Fruit fly (Drosophila melanogaster) whole organism, embryonic: ENCODE measurements around the gene Dad1.

Experiments used
- ATbp ChIP-seq: fragments of 200-800 bp; sonication (Bioruptor generic); optimal IDR thresholded peaks from 2 replicates; lab custom pipeline; 2017; ENCODE audit warnings: missing biosample characterization, mild to moderate bottlenecking, missing genetic modification characterization, missing genetic modification reagents
- Abd-B ChIP-seq: fragments of 200-800 bp; sonication (Bioruptor generic); optimal IDR thresholded peaks from 2 replicates; lab custom pipeline; 2018; ENCODE audit warnings: missing biosample characterization, mild to moderate bottlenecking, missing genetic modification characterization, moderate library complexity
- Antp ChIP-seq: fragments of 200-800 bp; sonication (Bioruptor generic); optimal IDR thresholded peaks from 3 replicates; lab custom pipeline; 2016; ENCODE audit warnings: missing biosample characterization, missing genetic modification characterization
- Asciz ChIP-seq: fragments of 200-800 bp; sonication (Bioruptor generic); optimal IDR thresholded peaks from 2 replicates; lab custom pipeline; 2017; ENCODE audit warnings: missing biosample characterization, mild to moderate bottlenecking, missing genetic modification characterization, missing genetic modification reagents
- Atf3 ChIP-seq: fragments of 200-800 bp; sonication (Bioruptor generic); optimal IDR thresholded peaks from 3 replicates; lab custom pipeline; 2016; ENCODE audit warnings: missing biosample characterization, missing genetic modification characterization
- B-H1 ChIP-seq: fragments of 200-800 bp; sonication (Bioruptor generic); IDR thresholded peaks from 3 replicates; pipeline ENCODE4 v1.3.6; 2022; ENCODE audit warnings: missing biosample characterization, missing genetic modification characterization
- CG10959 ChIP-seq: fragments of 200-800 bp; sonication (Bioruptor generic); IDR thresholded peaks from 2 replicates; pipeline ENCODE4 v1.3.6; 2022; ENCODE audit warnings: missing biosample characterization, missing genetic modification characterization
- CG10979 ChIP-seq: fragments of 200-800 bp; sonication (Bioruptor generic); optimal IDR thresholded peaks from 2 replicates; lab custom pipeline; 2018; ENCODE audit warnings: missing biosample characterization, mild to moderate bottlenecking, missing genetic modification characterization, moderate library complexity
- CG11093 ChIP-seq: fragments of 200-800 bp; sonication (Bioruptor generic); IDR thresholded peaks from 3 replicates; pipeline ENCODE4 v1.3.6; 2022; ENCODE audit warnings: missing biosample characterization, missing genetic modification characterization
- CG11723 ChIP-seq: fragments of 200-800 bp; sonication (Bioruptor generic); optimal IDR thresholded peaks from 2 replicates; lab custom pipeline; 2017; ENCODE audit warnings: missing biosample characterization, mild to moderate bottlenecking, missing genetic modification characterization
- CG12071 ChIP-seq: fragments of 200-800 bp; sonication (Bioruptor generic); optimal IDR thresholded peaks from 3 replicates; lab custom pipeline; 2018; ENCODE audit warnings: missing biosample characterization, mild to moderate bottlenecking, missing genetic modification characterization
- CG13287 ChIP-seq: fragments of 200-800 bp; sonication (Bioruptor generic); IDR thresholded peaks from 2 replicates; pipeline ENCODE4 v1.3.6; 2022; ENCODE audit warnings: missing biosample characterization, missing genetic modification characterization; ENCODE audit not compliant: partially characterized antibody
- CG13296 ChIP-seq: fragments of 200-800 bp; sonication (Bioruptor generic); optimal IDR thresholded peaks from 3 replicates; lab custom pipeline; 2018; ENCODE audit warnings: missing biosample characterization, mild to moderate bottlenecking, missing genetic modification characterization
- CG14710 ChIP-seq: fragments of 200-800 bp; sonication (Bioruptor generic); optimal IDR thresholded peaks from 3 replicates; lab custom pipeline; 2019; ENCODE audit warnings: missing biosample characterization, mild to moderate bottlenecking, missing genetic modification characterization, moderate library complexity
- CG1603 ChIP-seq: fragments of 200-800 bp; sonication (Bioruptor generic); optimal IDR thresholded peaks from 2 replicates; lab custom pipeline; 2019; ENCODE audit warnings: missing biosample characterization, mild to moderate bottlenecking, missing genetic modification characterization, moderate library complexity
- CG16779 ChIP-seq: fragments of 200-800 bp; sonication (Bioruptor generic); IDR thresholded peaks from 2 replicates; pipeline ENCODE4 v1.3.6; 2022; ENCODE audit warnings: missing biosample characterization, missing genetic modification characterization
- CG17385 ChIP-seq: fragments of 200-800 bp; sonication (Bioruptor generic); optimal IDR thresholded peaks from 3 replicates; lab custom pipeline; 2018; ENCODE audit warnings: missing biosample characterization, mild to moderate bottlenecking, missing genetic modification characterization
- CG4707 ChIP-seq: fragments of 200-800 bp; sonication (Bioruptor generic); optimal IDR thresholded peaks from 2 replicates; lab custom pipeline; 2018; ENCODE audit warnings: missing biosample characterization, mild to moderate bottlenecking, missing genetic modification characterization, moderate library complexity
- CG7357 ChIP-seq: fragments of 200-800 bp; sonication (Bioruptor generic); IDR thresholded peaks from 3 replicates; pipeline ENCODE4 v1.3.6; 2022; ENCODE audit warnings: missing biosample characterization, missing genetic modification characterization
- CG8281 ChIP-seq: fragments of 200-800 bp; sonication (Bioruptor generic); optimal IDR thresholded peaks from 2 replicates; lab custom pipeline; 2018; ENCODE audit warnings: missing biosample characterization, mild to moderate bottlenecking, missing genetic modification characterization, moderate library complexity
- Gug ChIP-seq: fragments of 200-800 bp; sonication (Bioruptor generic); IDR thresholded peaks from 4 replicates; pipeline ENCODE4 v1.3.6; 2022; ENCODE audit warnings: missing biosample characterization, missing genetic modification characterization
- Hsf ChIP-seq: fragments of 200-800 bp; sonication (Bioruptor generic); optimal IDR thresholded peaks from 3 replicates; lab custom pipeline; 2016; ENCODE audit warnings: missing biosample characterization, missing genetic modification characterization
- MESR4 ChIP-seq: fragments of 200-800 bp; sonication (Bioruptor generic); optimal IDR thresholded peaks from 2 replicates; lab custom pipeline; 2018; ENCODE audit warnings: missing biosample characterization, mild to moderate bottlenecking, missing genetic modification characterization, moderate library complexity
- Mrtf ChIP-seq: fragments of 200-800 bp; sonication (Bioruptor generic); IDR thresholded peaks from 3 replicates; pipeline ENCODE4 v1.3.6; 2022; ENCODE audit warnings: missing biosample characterization, missing genetic modification characterization
- Nf-YB ChIP-seq: fragments of 200-800 bp; sonication (Bioruptor generic); optimal IDR thresholded peaks from 3 replicates; lab custom pipeline; 2019; ENCODE audit warnings: missing biosample characterization, mild to moderate bottlenecking, missing genetic modification characterization, moderate library complexity
- Opbp ChIP-seq: fragments of 200-800 bp; sonication (Bioruptor generic); IDR thresholded peaks from 3 replicates; pipeline ENCODE4 v1.3.6; 2022; ENCODE audit warnings: missing biosample characterization, missing genetic modification characterization; ENCODE audit not compliant: partially characterized antibody
- Pdp1 ChIP-seq, 2 experiments: fragments of 200-800 bp; sonication (Bioruptor generic); optimal IDR thresholded peaks; 3 replicates each; lab custom pipeline; 2016; ENCODE audit warnings: missing biosample characterization in 2 of 2, missing genetic modification characterization in 2 of 2, mild to moderate bottlenecking in 1 of 2, moderate library complexity in 1 of 2
- Xrp1 ChIP-seq: fragments of 200-800 bp; sonication (Bioruptor generic); IDR thresholded peaks from 2 replicates; pipeline ENCODE4 v1.3.6; 2022; ENCODE audit warnings: missing biosample characterization, missing genetic modification characterization
- bab2 ChIP-seq: fragments of 200-800 bp; sonication (Bioruptor generic); optimal IDR thresholded peaks from 2 replicates; lab custom pipeline; 2016; ENCODE audit warnings: missing biosample characterization, missing genetic modification characterization
- cg ChIP-seq: fragments of 200-800 bp; sonication (Bioruptor generic); optimal IDR thresholded peaks from 3 replicates; lab custom pipeline; 2019; ENCODE audit warnings: missing biosample characterization, mild to moderate bottlenecking, missing genetic modification characterization, moderate library complexity
- dm ChIP-seq: fragments of 200-800 bp; sonication (Bioruptor generic); optimal IDR thresholded peaks from 3 replicates; lab custom pipeline; 2016; ENCODE audit warnings: missing biosample characterization, missing genetic modification characterization
- fu2 ChIP-seq: fragments of 200-800 bp; sonication (Bioruptor generic); optimal IDR thresholded peaks from 2 replicates; lab custom pipeline; 2016; ENCODE audit warnings: missing biosample characterization, missing genetic modification characterization
- her ChIP-seq: fragments of 200-800 bp; sonication (Bioruptor generic); optimal IDR thresholded peaks from 2 replicates; lab custom pipeline; 2016; ENCODE audit warnings: missing biosample characterization, missing genetic modification characterization
- kni ChIP-seq: fragments of 200-800 bp; sonication (Bioruptor generic); optimal IDR thresholded peaks from 3 replicates; lab custom pipeline; 2017; ENCODE audit warnings: mild to moderate bottlenecking, missing biosample characterization, missing genetic modification reagents, missing genetic modification characterization
- lov ChIP-seq, 2 experiments: fragments of 200-800 bp in 1 of 2; fragments of >200 bp in 1 of 2; sonication (Bioruptor generic) in 1 of 2; IDR thresholded peaks in 1 of 2; optimal IDR thresholded peaks in 1 of 2; 2 replicates in 1 of 2; 3 replicates in 1 of 2; pipeline versions ENCODE4 v1.3.6 to Lab custom; 2017 to 2022; ENCODE audit warnings: missing biosample characterization in 1 of 2, missing genetic modification characterization in 1 of 2
- pho ChIP-seq: fragments of 200-800 bp; sonication (Bioruptor generic); optimal IDR thresholded peaks from 2 replicates; lab custom pipeline; 2016; ENCODE audit warnings: missing biosample characterization, missing genetic modification characterization
- ranshi ChIP-seq: fragments of 200-800 bp; sonication (Bioruptor generic); IDR thresholded peaks from 2 replicates; pipeline ENCODE4 v1.3.6; 2022; ENCODE audit warnings: missing biosample characterization, missing genetic modification characterization
- sens ChIP-seq: fragments of 200-800 bp; sonication (Bioruptor generic); peaks from one replicate; lab custom pipeline; 2016; ENCODE audit warnings: missing biosample characterization, missing genetic modification characterization
- sisA ChIP-seq: fragments of 200-800 bp; sonication (Bioruptor generic); IDR thresholded peaks from 2 replicates; pipeline ENCODE4 v1.3.6; 2022; ENCODE audit warnings: missing biosample characterization, missing genetic modification characterization
- ssp ChIP-seq: fragments of 200-800 bp; sonication (Bioruptor generic); IDR thresholded peaks from 2 replicates; pipeline ENCODE4 v1.3.6; 2022; ENCODE audit warnings: missing biosample characterization, missing genetic modification characterization
- zen ChIP-seq: fragments of 200-800 bp; sonication (Bioruptor generic); optimal IDR thresholded peaks from 3 replicates; lab custom pipeline; 2018; ENCODE audit warnings: missing biosample characterization, mild to moderate bottlenecking, missing genetic modification characterization, moderate library complexity
- zf30C ChIP-seq: fragments of 200-800 bp; sonication (Bioruptor generic); optimal IDR thresholded peaks from 3 replicates; lab custom pipeline; 2018; ENCODE audit warnings: missing biosample characterization, mild to moderate bottlenecking, missing genetic modification characterization
- zfh2 ChIP-seq: fragments of 200-800 bp; sonication (Bioruptor generic); optimal IDR thresholded peaks from 2 replicates; lab custom pipeline; 2016; ENCODE audit warnings: missing biosample characterization, missing genetic modification characterization

Gene Dad1

DNA sequence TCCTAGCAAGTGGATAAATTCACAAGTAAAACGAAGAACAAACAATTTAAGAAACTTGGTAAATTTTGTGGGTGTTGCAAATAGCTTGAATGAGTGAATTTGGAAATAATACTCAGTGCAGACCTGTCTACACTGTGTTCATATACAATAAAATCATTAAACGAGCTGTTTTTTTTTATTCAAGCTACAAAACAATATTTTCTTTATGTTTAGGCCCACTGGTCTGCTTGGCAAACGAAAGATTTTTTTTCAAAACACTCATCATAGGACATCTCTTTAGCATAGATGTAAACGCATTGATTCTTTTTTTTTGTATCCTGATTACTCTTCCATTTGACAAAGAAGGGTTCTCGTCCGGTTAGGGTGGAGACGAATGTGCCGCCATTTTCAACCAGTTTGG is 8.4 kb upstream of the Dad1 start, which contains the start of gene CG42820:
CG42820 (minus strand) TSS at position 101 of the 400 bp plus-strand sequence.
- TF ChIP-seq Abd-B (no peak), sens (GFP tag; lab: Kevin White, UChicago) (peak; percentile 21)

- TF ChIP-seq zen (tag; lab: Kevin White, UChicago) = no peak
- no peak for TF ChIP-seq Nf-YB (GFP tag; lab: Kevin White, UChicago)
- no peak for TF ChIP-seq Antp (GFP tag; lab: Kevin White, UChicago)
- TF ChIP-seq kni (GFP tag; lab: Kevin White, UChicago) = peak; percentile 21
- no peak for TF ChIP-seq dm (GFP tag; lab: Kevin White, UChicago)
- no peak for TF ChIP-seq CG11093 (GFP tag; lab: Robert Waterston, UW)
These were observed 5.3 kb upstream of the Dad1 start, which contains the start of gene CG42819 for dm6 chr2L:8389231-8389630. TSS of gene CG42819 (minus strand) at chr2L:8389331.

DNA sequence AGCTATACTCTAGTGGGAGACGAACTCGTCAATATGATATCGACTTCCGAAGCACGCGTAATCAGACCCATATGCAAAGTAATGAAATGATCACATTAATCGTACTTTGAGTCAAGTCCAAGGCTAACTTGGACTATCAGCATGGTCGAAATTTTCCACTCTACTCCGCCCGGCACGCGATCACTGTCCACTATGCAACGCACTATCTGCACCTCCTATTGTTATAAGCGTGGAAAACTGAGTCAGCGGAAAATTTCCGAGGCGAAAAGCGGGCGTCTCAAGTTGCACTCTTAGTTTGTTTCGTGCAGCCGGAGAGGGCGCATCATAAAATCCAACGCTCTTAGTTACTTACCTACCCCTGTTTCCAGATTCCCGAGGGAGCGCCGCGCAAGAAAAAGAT is 1.9 kb upstream of the Dad1 start:
- TF ChIP-seq ranshi (GFP tag; lab: Robert Waterston, UW) (no peak), lov (optimal IDR thresholded peaks at IDR 0.05; lab: Kevin White, UChicago) (no peak), lov (GFP tag; IDR thresholded peaks at IDR 0.05; lab: Robert Waterston, UW) (0 out of 3 replicates have a peak, but pooled peaks have one; percentile 30)

dm6 chr2L:8384985-8385519 is 1.1 kb upstream of the Dad1 start:
- peak in 1 of 2 experiments; percentile 79 for TF ChIP-seq Pdp1 (GFP tag; optimal IDR thresholded peaks at IDR 0.05; lab: Kevin White, UChicago)
- TF ChIP-seq CG13296 (GFP tag; lab: Kevin White, UChicago) = peak; percentile 32
- TF ChIP-seq ATbp (GFP tag; lab: Kevin White, UChicago) = peak; percentile 35
- no peak for TF ChIP-seq Atf3 (GFP tag; lab: Kevin White, UChicago)
- TF ChIP-seq Asciz (GFP tag; lab: Kevin White, UChicago) = peak; percentile 38
- TF ChIP-seq CG12071 = peak; percentile 19
- TF ChIP-seq CG17385 (GFP tag; lab: Kevin White, UChicago) = peak; percentile 7
- no peak for TF ChIP-seq Opbp (GFP tag; lab: Robert Waterston, UW)
- no peak for TF ChIP-seq ssp (GFP tag; lab: Robert Waterston, UW)
- peak; percentile 81 for TF ChIP-seq sens (GFP tag; lab: Kevin White, UChicago)
- TF ChIP-seq fu2 = no peak
- no peak for TF ChIP-seq Mrtf (GFP tag; lab: Robert Waterston, UW)
- no peak for TF ChIP-seq Gug
- peak; percentile 5 for TF ChIP-seq CG1603

- TF ChIP-seq Xrp1 (peak; percentile 71), CG13287 (GFP tag; lab: Robert Waterston, UW) (peak; percentile 80), pho (GFP tag; lab: Kevin White, UChicago) (peak; percentile 79), CG8281 (tag; lab: Kevin White, UChicago) (no peak), B-H1 (GFP tag; lab: Robert Waterston, UW) (no peak), cg (GFP tag; lab: Kevin White, UChicago) (no peak), CG7357 (GFP tag; lab: Robert Waterston, UW) (no peak), her (GFP tag; lab: Kevin White, UChicago) (peak; percentile 81), bab2 (GFP tag; lab: Kevin White, UChicago) (peak; percentile 76), CG11723 (GFP tag; lab: Kevin White, UChicago) (peak; percentile 3), Abd-B (no peak), MESR4 (peak; percentile 78), zfh2 (GFP tag; lab: Kevin White, UChicago) (peak; percentile 82), zf30C (GFP tag; lab: Kevin White, UChicago) (peak; percentile 36), CG10979 (tag; lab: Kevin White, UChicago) (peak; percentile 39), ssp (GFP tag; lab: Robert Waterston, UW) (peak; percentile 32; the same call in 1 of the 2 replicates), CG14710 (tag; lab: Kevin White, UChicago) (peak; percentile 66), CG10959 (no peak; the same call in 1 of the 2 replicates), sisA (GFP tag; lab: Robert Waterston, UW) (0 out of 2 replicates have a peak, but pooled peaks have one; percentile 33), Hsf (GFP tag; lab: Kevin White, UChicago) (peak; percentile 65), CG16779 (GFP tag; lab: Robert Waterston, UW) (peak; percentile 84), CG4707 (GFP tag; lab: Kevin White, UChicago) (peak; percentile 83)
These were observed 1.3 kb downstream of the Dad1 start, which contains the start of the genes CG13392 and Rcd4 for dm6 chr2L:8382646-8383045. TSS of gene CG13392 (minus strand) at chr2L:8382807. TSS of gene Rcd4 (plus strand) at chr2L:8382861.
